Worm (Caenorhabditis elegans) whole organism, young adult: Measurements from ENCODE around the gene ent-7.

Source experiments
- B0035.1 ChIP-seq: sonication (generic microtip); optimal IDR thresholded peaks from 2 replicates; lab custom pipeline; 2016; ENCODE audit warnings: missing genetic modification characterization, mild to moderate bottlenecking, missing compliant biosample characterization, missing genotype, missing genetic modification reagents
- F23B12.7 ChIP-seq: sonication (generic microtip); optimal IDR thresholded peaks from 2 replicates; lab custom pipeline; 2017; ENCODE audit warnings: missing genetic modification characterization, mild to moderate bottlenecking, missing compliant biosample characterization, antibody characterized with exemption, moderate library complexity; ENCODE audit not compliant: insufficient read depth
- F33H1.4 ChIP-seq: fragments of 200-800 bp; sonication (Bioruptor generic); IDR thresholded peaks from 2 replicates; pipeline ENCODE4 v1.3.6; 2022; ENCODE audit warnings: missing genetic modification reagents, missing genetic modification characterization, missing compliant biosample characterization
- F55B11.4 ChIP-seq: sonication (generic microtip); optimal IDR thresholded peaks from 2 replicates; lab custom pipeline; 2016; ENCODE audit warnings: missing compliant biosample characterization, missing genetic modification characterization, borderline replicate concordance; ENCODE audit not compliant: insufficient read depth
- K12H6.12 ChIP-seq: fragments of 200-800 bp; sonication (Bioruptor generic); optimal IDR thresholded peaks from 2 replicates; lab custom pipeline; 2018; ENCODE audit warnings: mild to moderate bottlenecking, missing genetic modification characterization, missing compliant biosample characterization
- Y53F4B.3 ChIP-seq: fragments of 200-800 bp; sonication (Bioruptor generic); IDR thresholded peaks from 2 replicates; pipeline ENCODE4 v1.3.6; 2022; ENCODE audit warnings: missing genetic modification reagents, missing genetic modification characterization, missing compliant biosample characterization
- Y56A3A.18 ChIP-seq: fragments of 200-800 bp; sonication (Bioruptor generic); IDR thresholded peaks from 2 replicates; pipeline ENCODE4 v1.3.6; 2022; ENCODE audit warnings: missing genetic modification reagents, missing genetic modification characterization, missing compliant biosample characterization
- akir-1 ChIP-seq: fragments of 200-800 bp; sonication (Bioruptor generic); optimal IDR thresholded peaks from 2 replicates; lab custom pipeline; 2018; ENCODE audit warnings: mild to moderate bottlenecking, missing genetic modification characterization, moderate library complexity, missing compliant biosample characterization
- aptf-2 ChIP-seq: fragments of 200-800 bp; sonication (Bioruptor generic); conservative IDR thresholded peaks from 2 replicates; pipeline ENCODE4 v1.3.6; 2022; ENCODE audit warnings: missing genetic modification reagents, missing genetic modification characterization, missing compliant biosample characterization
- athp-1 ChIP-seq: sonication (generic microtip); optimal IDR thresholded peaks from 2 replicates; lab custom pipeline; 2017; ENCODE audit warnings: mild to moderate bottlenecking, missing genetic modification characterization, missing compliant biosample characterization
- attf-3 ChIP-seq: fragments of 200-800 bp; sonication (Bioruptor generic); conservative IDR thresholded peaks from 2 replicates; pipeline ENCODE4 v1.3.6; 2022; ENCODE audit warnings: missing genetic modification reagents, missing genetic modification characterization, missing compliant biosample characterization
- attf-6 ChIP-seq: fragments of 200-800 bp; sonication (Bioruptor generic); IDR thresholded peaks from 2 replicates; pipeline ENCODE4 v1.3.6; 2022; ENCODE audit warnings: missing genetic modification reagents, missing genetic modification characterization, missing compliant biosample characterization
- cebp-1 ChIP-seq, 2 experiments: fragments of 200-800 bp in 1 of 2; sonication (Bioruptor generic) in 1 of 2; sonication (generic microtip) in 1 of 2; IDR thresholded peaks in 1 of 2; optimal IDR thresholded peaks in 1 of 2; 2 replicates each; pipeline versions ENCODE4 v1.3.6 to Lab custom; 2017 to 2022; ENCODE audit warnings: missing compliant biosample characterization in 2 of 2, missing genetic modification characterization in 2 of 2, mild to moderate bottlenecking in 1 of 2, missing genetic modification reagents in 1 of 2, moderate library complexity in 1 of 2
- ceh-27 ChIP-seq: fragments of 200-800 bp; sonication (Bioruptor generic); optimal IDR thresholded peaks from 2 replicates; lab custom pipeline; 2018; ENCODE audit warnings: mild to moderate bottlenecking, missing genetic modification characterization, moderate library complexity, missing compliant biosample characterization
- ceh-58 ChIP-seq: fragments of 200-800 bp; sonication (Bioruptor generic); IDR thresholded peaks from 2 replicates; pipeline ENCODE4 v1.3.6; 2022; ENCODE audit warnings: missing genetic modification characterization, missing compliant biosample characterization
- ceh-79 ChIP-seq: sonication (generic microtip); optimal IDR thresholded peaks from 2 replicates; lab custom pipeline; 2017; ENCODE audit warnings: mild to moderate bottlenecking, missing genetic modification characterization, missing compliant biosample characterization
- die-1 ChIP-seq: sonication (generic microtip); optimal IDR thresholded peaks from 2 replicates; lab custom pipeline; 2016; ENCODE audit warnings: missing genotype, mild to moderate bottlenecking, missing genetic modification characterization, missing compliant biosample characterization
- efl-1 ChIP-seq: fragments of 150-350 bp; optimal IDR thresholded peaks from 2 replicates; lab custom pipeline; 2014; ENCODE audit warnings: missing biosample characterization, missing genetic modification reagents, missing genetic modification characterization
- egl-18 ChIP-seq: fragments of 200-800 bp; sonication (Bioruptor generic); IDR thresholded peaks from 2 replicates; pipeline ENCODE4 v1.3.6; 2022; ENCODE audit warnings: missing genetic modification reagents, missing genetic modification characterization, missing compliant biosample characterization
- egl-44 ChIP-seq: fragments of 200-800 bp; sonication (Bioruptor generic); IDR thresholded peaks from 2 replicates; pipeline ENCODE4 v1.3.6; 2022; ENCODE audit warnings: missing genetic modification reagents, missing genetic modification characterization, missing compliant biosample characterization
- him-1 ChIP-seq: sonication (generic microtip); optimal IDR thresholded peaks from 2 replicates; lab custom pipeline; 2016; ENCODE audit warnings: missing genotype, missing genetic modification reagents, missing genetic modification characterization, missing compliant biosample characterization
- hlh-26 ChIP-seq: fragments of 200-800 bp; sonication (Bioruptor generic); conservative IDR thresholded peaks from 2 replicates; pipeline ENCODE4 v1.3.6; 2022; ENCODE audit warnings: missing genetic modification reagents, missing genetic modification characterization, missing compliant biosample characterization
- hmg-1.2 ChIP-seq: fragments of 200-800 bp; sonication (Bioruptor generic); IDR thresholded peaks from 2 replicates; pipeline ENCODE4 v1.3.6; 2022; ENCODE audit warnings: missing genetic modification reagents, missing genetic modification characterization, missing compliant biosample characterization
- hsf-1 ChIP-seq: fragments of 200-800 bp; sonication (Bioruptor generic); IDR thresholded peaks from 2 replicates; pipeline ENCODE4 v1.3.6; 2022; ENCODE audit warnings: missing genetic modification reagents, missing genetic modification characterization, missing compliant biosample characterization
- let-607 ChIP-seq, 2 experiments: fragments of 200-800 bp in 1 of 2; sonication (Bioruptor generic) in 1 of 2; sonication (generic microtip) in 1 of 2; optimal IDR thresholded peaks; 2 replicates each; lab custom pipeline; 2016 to 2018; ENCODE audit warnings: mild to moderate bottlenecking in 2 of 2, missing compliant biosample characterization in 2 of 2, missing genetic modification characterization in 2 of 2, moderate library complexity in 2 of 2, missing genotype in 1 of 2
- lin-54 ChIP-seq: fragments of 200-800 bp; sonication (Bioruptor generic); optimal IDR thresholded peaks from 2 replicates; lab custom pipeline; 2018; ENCODE audit warnings: mild to moderate bottlenecking, missing genetic modification characterization, missing compliant biosample characterization
- lir-1 ChIP-seq: fragments of 200-800 bp; sonication (Bioruptor generic); conservative IDR thresholded peaks from 2 replicates; pipeline ENCODE4 v1.3.6; 2022; ENCODE audit warnings: missing genetic modification reagents, missing genetic modification characterization, missing compliant biosample characterization
- madf-3 ChIP-seq: fragments of 200-800 bp; sonication (Bioruptor generic); IDR thresholded peaks from 2 replicates; pipeline ENCODE4 v1.3.6; 2022; ENCODE audit warnings: missing genetic modification reagents, missing genetic modification characterization, missing compliant biosample characterization
- madf-6 ChIP-seq: fragments of 200-800 bp; sonication (Bioruptor generic); IDR thresholded peaks from 2 replicates; pipeline ENCODE4 v1.3.6; 2022; ENCODE audit warnings: missing genetic modification reagents, missing genetic modification characterization, missing compliant biosample characterization
- mcd-1 ChIP-seq: fragments of 200-800 bp; sonication (Bioruptor generic); IDR thresholded peaks from 2 replicates; pipeline ENCODE4 v1.3.6; 2022; ENCODE audit warnings: missing genetic modification reagents, missing genetic modification characterization, missing compliant biosample characterization
- nfya-1 ChIP-seq: sonication (generic microtip); optimal IDR thresholded peaks from 2 replicates; lab custom pipeline; 2017; ENCODE audit warnings: antibody characterized with exemption, missing compliant biosample characterization, missing genetic modification characterization, borderline replicate concordance; ENCODE audit not compliant: insufficient read depth
- nfyb-1 ChIP-seq: fragments of 200-800 bp; sonication (Bioruptor generic); IDR thresholded peaks from 2 replicates; pipeline ENCODE4 v1.3.6; 2022; ENCODE audit warnings: missing genetic modification reagents, missing genetic modification characterization, missing compliant biosample characterization
- nhr-80 ChIP-seq: sonication (generic microtip); optimal IDR thresholded peaks from 2 replicates; lab custom pipeline; 2016; ENCODE audit warnings: missing genetic modification characterization, missing compliant biosample characterization
- pbrm-1 ChIP-seq: fragments of 200-800 bp; sonication (Bioruptor generic); IDR thresholded peaks from 2 replicates; pipeline ENCODE4 v1.3.6; 2022; ENCODE audit warnings: missing genetic modification reagents, missing genetic modification characterization, missing compliant biosample characterization
- rec-8 ChIP-seq, 2 experiments: sonication (generic microtip); optimal IDR thresholded peaks; 2 replicates each; lab custom pipeline; 2016; ENCODE audit warnings: mild to moderate bottlenecking in 2 of 2, missing genetic modification characterization in 2 of 2, missing genetic modification reagents in 2 of 2, missing genotype in 2 of 2, missing biosample characterization in 1 of 2, missing compliant biosample characterization in 1 of 2, moderate library complexity in 1 of 2
- snpc-1.1 ChIP-seq: sonication (generic microtip); optimal IDR thresholded peaks from 2 replicates; lab custom pipeline; 2017; ENCODE audit warnings: missing genetic modification characterization, mild to moderate bottlenecking, missing compliant biosample characterization, antibody characterized with exemption, moderate library complexity, missing genotype, missing genetic modification reagents; ENCODE audit not compliant: insufficient read depth
- snpc-1.3 ChIP-seq: sonication (generic microtip); optimal IDR thresholded peaks from 2 replicates; lab custom pipeline; 2017; ENCODE audit warnings: missing genetic modification characterization, mild to moderate bottlenecking, missing compliant biosample characterization, antibody characterized with exemption, moderate library complexity, missing genotype, missing genetic modification reagents; ENCODE audit not compliant: insufficient read depth
- tlf-1 ChIP-seq: fragments of 200-800 bp; sonication (Bioruptor generic); optimal IDR thresholded peaks from 2 replicates; lab custom pipeline; 2018; ENCODE audit warnings: mild to moderate bottlenecking, missing genetic modification characterization, missing compliant biosample characterization
- unc-130 ChIP-seq: sonication (generic microtip); optimal IDR thresholded peaks from 2 replicates; lab custom pipeline; 2016; ENCODE audit warnings: missing genetic modification reagents, missing genetic modification characterization, missing compliant biosample characterization
- xnd-1 ChIP-seq: sonication (generic microtip); optimal IDR thresholded peaks from 2 replicates; lab custom pipeline; 2016; ENCODE audit warnings: missing genotype, missing genetic modification reagents, missing genetic modification characterization, missing compliant biosample characterization
- zfh-2 ChIP-seq: fragments of 200-800 bp; sonication (Bioruptor generic); conservative IDR thresholded peaks from 2 replicates; pipeline ENCODE4 v1.3.6; 2022; ENCODE audit warnings: missing genetic modification reagents, missing genetic modification characterization, missing compliant biosample characterization
- zim-3 ChIP-seq: sonication (generic microtip); optimal IDR thresholded peaks from 2 replicates; lab custom pipeline; 2017; ENCODE audit warnings: mild to moderate bottlenecking, missing genetic modification characterization, moderate library complexity, missing compliant biosample characterization

The ent-7 gene

ce11 chrIV:9993403-9994132 is 23.5 kb upstream of the ent-7 start:
- TF ChIP-seq attf-6 (no peak), cebp-1 (GFP tag; IDR thresholded peaks at IDR 0.05; lab: Robert Waterston, UW) (peak; percentile 42; the same call in 1 of the 2 replicates), cebp-1 (tag; optimal IDR thresholded peaks at IDR 0.05; lab: Kevin White, UChicago) (peak; percentile 87), Y53F4B.3 (GFP tag; lab: Robert Waterston, UW) (no peak), F55B11.4 (no peak), nfyb-1 (GFP tag; lab: Robert Waterston, UW) (peak; percentile 45; the same call in 1 of the 2 replicates), nhr-80 (tag; lab: Kevin White, UChicago) (peak; percentile 29), hmg-1.2 (GFP tag; lab: Robert Waterston, UW) (peak; percentile 10), madf-6 (peak; percentile 40; the same call in 1 of the 2 replicates), F33H1.4 (GFP tag; lab: Robert Waterston, UW) (no peak), egl-44 (GFP tag; lab: Robert Waterston, UW) (no peak)

DNA sequence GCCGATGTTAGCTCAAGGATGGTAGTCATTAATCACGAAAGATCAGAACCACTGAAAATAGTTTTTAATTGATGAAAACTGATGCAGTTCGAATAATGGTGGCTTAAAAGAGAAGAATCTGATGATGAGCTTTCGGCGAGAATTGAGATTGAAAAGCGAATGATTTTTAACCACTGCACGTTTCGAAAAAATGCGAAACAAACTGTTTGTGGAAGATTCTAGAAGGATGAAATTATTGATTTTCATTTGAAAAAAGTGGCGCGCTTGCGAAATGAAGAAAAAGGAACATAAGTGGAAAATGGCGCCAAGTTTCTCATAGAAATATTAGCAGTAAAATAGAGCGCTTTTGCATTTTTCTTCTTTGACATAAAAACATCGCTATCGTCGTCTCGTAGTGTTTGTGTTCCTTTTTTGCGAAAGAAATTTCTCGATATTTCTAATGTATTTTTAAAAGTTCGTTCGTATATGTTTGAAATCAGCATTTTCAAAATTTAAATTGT is 22.1 kb upstream of the ent-7 start, which contains the start of gene uba-1:
Gene uba-1, minus strand, starts transcription at position 51 of the 500 bp plus-strand sequence.
- TF ChIP-seq him-1 (tag; lab: Kevin White, UChicago), result no peak
- peak; percentile 53 for TF ChIP-seq hmg-1.2 (GFP tag; lab: Robert Waterston, UW)
- TF ChIP-seq die-1 (tag; lab: Kevin White, UChicago), result peak; percentile 42
- peak; percentile 24 to 30 for TF ChIP-seq let-607 (tag; optimal IDR thresholded peaks at IDR 0.05; lab: Kevin White, UChicago)
- TF ChIP-seq madf-3 (GFP tag; lab: Robert Waterston, UW), result no peak
- TF ChIP-seq cebp-1 (GFP tag; IDR thresholded peaks at IDR 0.05; lab: Robert Waterston, UW), result peak; percentile 49; the same call in 1 of the 2 replicates
- peak; percentile 94 for TF ChIP-seq cebp-1 (tag; optimal IDR thresholded peaks at IDR 0.05; lab: Kevin White, UChicago)
- 0 out of 2 replicates have a peak, but pooled peaks have one; percentile 25 for TF ChIP-seq attf-6
- TF ChIP-seq hsf-1, result peak; percentile 97
- TF ChIP-seq egl-18 (GFP tag; lab: Robert Waterston, UW), result no peak
- TF ChIP-seq Y56A3A.18 (GFP tag; lab: Robert Waterston, UW), result no peak; the same call in 1 of the 2 replicates
- no peak for TF ChIP-seq B0035.1 (tag; lab: Kevin White, UChicago)
- TF ChIP-seq tlf-1 (GFP tag; lab: Kevin White, UChicago), result peak; percentile 87
- peak; percentile 94 for TF ChIP-seq efl-1
- TF ChIP-seq snpc-1.1 (tag; lab: Kevin White, UChicago), result no peak
- no peak for TF ChIP-seq hlh-26 (GFP tag; lab: Robert Waterston, UW)
- TF ChIP-seq aptf-2, result 0 out of 2 replicates have a peak, but pooled peaks have one; percentile 19
- peak; percentile 46 for TF ChIP-seq ceh-27
- TF ChIP-seq athp-1, result peak; percentile 53
- no peak for TF ChIP-seq zim-3 (tag; lab: Kevin White, UChicago)
- TF ChIP-seq attf-3 (GFP tag; lab: Robert Waterston, UW), result no peak
- peak; percentile 63; the same call in 1 of the 2 replicates for TF ChIP-seq pbrm-1 (GFP tag; lab: Robert Waterston, UW)
- TF ChIP-seq ceh-58 (GFP tag; lab: Robert Waterston, UW), result no peak
- TF ChIP-seq zfh-2 (GFP tag; lab: Robert Waterston, UW), result no peak
- TF ChIP-seq lin-54 (GFP tag; lab: Kevin White, UChicago), result peak; percentile 79
- no peak for TF ChIP-seq ceh-79 (tag; lab: Kevin White, UChicago)
- TF ChIP-seq lir-1, result no peak; the same call in 1 of the 2 replicates
- TF ChIP-seq mcd-1, result peak; percentile 58; the same call in 1 of the 2 replicates
- TF ChIP-seq F23B12.7 (tag; lab: Kevin White, UChicago), result peak; percentile 59
- TF ChIP-seq xnd-1 (tag; lab: Kevin White, UChicago), result peak; percentile 75
- TF ChIP-seq K12H6.12 (tag; lab: Kevin White, UChicago), result no peak
- TF ChIP-seq snpc-1.3, result peak; percentile 14
- TF ChIP-seq rec-8 (tag; optimal IDR thresholded peaks at IDR 0.05; lab: Kevin White, UChicago), result peak in 1 of 2 experiments; percentile 27
- peak; percentile 55 for TF ChIP-seq unc-130 (GFP tag; lab: Kevin White, UChicago)
- TF ChIP-seq akir-1 (GFP tag; lab: Kevin White, UChicago), result no peak
- no peak for TF ChIP-seq nfya-1 (tag; lab: Kevin White, UChicago)
